Worm (Caenorhabditis elegans): ENCODE measurements around the gene H25K10.2.

- no peak for TF ChIP-seq zag-1 (tag; optimal IDR thresholded peaks at IDR 0.05)
- TF ChIP-seq F13H6.1 (tag; optimal IDR thresholded peaks at IDR 0.05) = no peak
- no peak for TF ChIP-seq R02D3.7 (tag; optimal IDR thresholded peaks at IDR 0.05)
- no peak for TF ChIP-seq ZK546.5 (tag; optimal IDR thresholded peaks at IDR 0.05)
- TF ChIP-seq nhr-129 (tag; optimal IDR thresholded peaks at IDR 0.05) = no peak
- TF ChIP-seq snpc-4 (tag; optimal IDR thresholded peaks at IDR 0.05) = no peak
- no peak for TF ChIP-seq nhr-237 (tag; optimal IDR thresholded peaks at IDR 0.05)
- TF ChIP-seq Y55F3AM.14 (GFP tag; optimal IDR thresholded peaks at IDR 0.05) = no peak
- no peak for TF ChIP-seq nhr-12 (tag; optimal IDR thresholded peaks at IDR 0.05)
- TF ChIP-seq crh-2 (tag; optimal IDR thresholded peaks at IDR 0.05) = no peak
- peak; percentile 52 for TF ChIP-seq blmp-1 (tag; optimal IDR thresholded peaks at IDR 0.05; ENCODE audit: insufficient read depth)
Measured at ce11 chrIV:16192754-16193153, 18.1 kb downstream of the H25K10.2 start.
